Worm (Caenorhabditis elegans): ENCODE measurements around the gene F35E12.6.

DNA sequence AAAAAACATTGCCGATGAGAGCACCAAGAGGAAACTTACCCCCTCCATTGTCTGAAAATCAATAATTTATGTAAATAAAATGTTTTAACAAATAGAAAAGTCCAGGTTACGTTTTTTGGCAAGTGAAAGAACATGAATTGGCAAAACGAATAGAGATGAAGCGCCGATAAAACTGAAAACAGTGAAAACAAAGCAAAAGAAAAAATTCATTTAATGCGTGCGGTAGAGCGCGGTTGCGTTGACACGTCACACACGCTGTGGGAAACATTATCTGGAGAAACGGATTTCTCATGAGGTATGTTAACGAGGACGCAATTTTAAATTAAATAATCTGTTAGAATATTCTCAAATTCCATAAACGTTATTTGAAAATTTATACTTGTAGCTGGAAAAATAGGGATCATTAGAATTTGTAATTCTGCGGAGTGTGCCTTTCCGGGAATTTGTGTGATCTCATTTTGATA lies 20.8 kb downstream of the F35E12.6 start, which contains the start of gene zipt-9:
- TF ChIP-seq elt-3 (tag; optimal IDR thresholded peaks at IDR 0.05) (no peak), nhr-28 (tag; optimal IDR thresholded peaks at IDR 0.05) (no peak), ztf-11 (tag; optimal IDR thresholded peaks at IDR 0.05) (no peak)
